Fruit fly (Drosophila melanogaster) Kc167 (cell line): ENCODE data around the gene CG15047.

Experiments
- Myc ChIP-seq: fragments of >200 bp; optimal IDR thresholded peaks from 2 replicates; lab custom pipeline; 2017; ENCODE audit warnings: missing external identifiers
- Sin3A ChIP-seq: fragments of >200 bp; optimal IDR thresholded peaks from 2 replicates; lab custom pipeline; 2018; ENCODE audit warnings: missing external identifiers
- insv ChIP-seq: fragments of >200 bp; optimal IDR thresholded peaks from 3 replicates; lab custom pipeline; 2018; ENCODE audit warnings: missing external identifiers
- psq ChIP-seq: fragments of >200 bp; optimal IDR thresholded peaks from 2 replicates; lab custom pipeline; 2017; ENCODE audit warnings: missing external identifiers

DNA sequence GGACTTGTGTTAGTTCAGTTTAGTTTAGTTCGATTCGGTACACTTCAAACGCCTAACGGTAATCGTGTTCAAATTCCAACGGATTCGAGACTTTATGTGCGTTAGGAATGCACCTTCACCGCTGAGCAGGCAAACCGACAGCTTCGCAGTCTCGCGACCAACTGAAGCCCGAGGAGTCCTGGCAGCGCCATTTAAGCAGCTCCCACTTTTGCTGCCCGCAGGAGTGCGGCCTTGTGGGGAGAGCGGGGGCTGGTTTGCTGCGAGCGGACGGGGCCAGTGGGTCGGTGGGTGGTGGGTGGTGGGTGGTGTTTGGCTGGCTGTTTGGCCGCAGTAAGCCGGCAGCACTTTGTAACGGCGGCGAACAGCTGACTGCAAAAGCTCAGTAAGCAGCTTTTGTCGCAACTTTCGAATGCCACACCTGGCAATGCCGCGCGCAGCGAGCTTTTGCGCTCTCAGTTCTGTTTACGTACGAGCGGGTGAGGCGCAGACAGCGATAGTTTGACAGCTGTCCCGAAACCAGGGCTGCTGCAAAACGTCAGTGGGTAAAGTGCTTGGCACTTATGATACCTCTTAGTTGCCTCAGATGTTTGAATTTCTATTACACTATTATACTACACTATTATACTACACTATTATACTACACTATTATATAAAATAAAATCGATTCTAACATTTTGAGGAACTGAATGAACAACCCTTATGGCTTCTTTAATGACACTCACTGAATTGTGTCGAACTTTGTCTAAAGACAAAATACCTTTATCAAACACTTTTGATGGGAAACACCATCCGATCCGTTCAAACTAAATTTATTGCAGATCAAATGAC lies 49.0 kb upstream of the CG15047 start, which contains the start of gene CG32547:
- TF ChIP-seq insv (lab: Kevin White, UChicago) (no peak), psq (lab: Kevin White, UChicago) (peak; percentile 99), Myc (lab: Kevin White, UChicago) (no peak), Sin3A (lab: Kevin White, UChicago) (no peak)
